Worm (Caenorhabditis elegans) whole organism, L1 larva: Measurements from ENCODE around the gene mlt-8.

Experiments used
- C04F5.9 ChIP-seq: sonication (generic microtip); optimal IDR thresholded peaks from 2 replicates; lab custom pipeline; 2016; ENCODE audit warnings: missing genetic modification characterization, missing compliant biosample characterization
- Y116A8C.19 ChIP-seq: sonication (generic microtip); optimal IDR thresholded peaks from 2 replicates; lab custom pipeline; 2016; ENCODE audit warnings: missing compliant biosample characterization, missing genetic modification characterization, borderline replicate concordance
- aha-1 ChIP-seq: fragments of 150-350 bp; optimal IDR thresholded peaks from 2 replicates; lab custom pipeline; 2014; ENCODE audit warnings: missing biosample characterization, missing genetic modification characterization
- alr-1 ChIP-seq: fragments of 200-800 bp; sonication (Bioruptor generic); optimal IDR thresholded peaks from 2 replicates; lab custom pipeline; 2018; ENCODE audit warnings: borderline replicate concordance, mild to moderate bottlenecking, missing genetic modification characterization, missing compliant biosample characterization
- blmp-1 ChIP-seq: fragments of 150-350 bp; optimal IDR thresholded peaks from 2 replicates; lab custom pipeline; 2014; ENCODE audit warnings: missing biosample characterization, missing genetic modification characterization
- ceh-63 ChIP-seq: fragments of 200-800 bp; sonication (Bioruptor generic); optimal IDR thresholded peaks from 2 replicates; lab custom pipeline; 2018; ENCODE audit warnings: mild to moderate bottlenecking, missing genetic modification characterization, missing compliant biosample characterization
- ces-1 ChIP-seq: fragments of 150-350 bp; optimal IDR thresholded peaks from 2 replicates; lab custom pipeline; 2014; ENCODE audit warnings: missing biosample characterization, missing genetic modification reagents, missing genetic modification characterization
- dpl-1 ChIP-seq, 3 experiments: fragments of 150-350 bp in 2 of 3; sonication (generic microtip) in 1 of 3; optimal IDR thresholded peaks; 2 replicates each; lab custom pipeline; 2014 to 2017; ENCODE audit warnings: missing biosample characterization in 3 of 3, missing genetic modification characterization in 3 of 3, missing genetic modification reagents in 3 of 3
- dsc-1 ChIP-seq: sonication (generic microtip); optimal IDR thresholded peaks from 2 replicates; lab custom pipeline; 2016; ENCODE audit warnings: mild to moderate bottlenecking, missing genetic modification characterization, missing compliant biosample characterization
- efl-1 ChIP-seq, 4 experiments: fragments of 150-350 bp; optimal IDR thresholded peaks in 3 of 4; peaks in 1 of 4; 1 replicate in 1 of 4; 2 replicates in 3 of 4; lab custom pipeline; 2014; ENCODE audit warnings: missing biosample characterization in 2 of 4, missing genetic modification characterization in 2 of 4, missing genetic modification reagents in 2 of 4
- efl-3 ChIP-seq: fragments of 200-800 bp; sonication (Bioruptor generic); optimal IDR thresholded peaks from 2 replicates; lab custom pipeline; 2018; ENCODE audit warnings: mild to moderate bottlenecking, missing genetic modification characterization, missing compliant biosample characterization
- egl-13 ChIP-seq: sonication (generic microtip); optimal IDR thresholded peaks from 2 replicates; lab custom pipeline; 2016; ENCODE audit warnings: missing genotype, missing genetic modification reagents, missing genetic modification characterization, missing compliant biosample characterization
- egl-27 ChIP-seq, 2 experiments: fragments of 150-350 bp in 1 of 2; sonication (generic microtip); optimal IDR thresholded peaks; 3 replicates each; lab custom pipeline; 2017 to 2018; ENCODE audit warnings: missing biosample characterization in 2 of 2, missing genetic modification characterization in 2 of 2, missing genetic modification reagents in 2 of 2
- fkh-4 ChIP-seq: sonication (generic microtip); optimal IDR thresholded peaks from 2 replicates; lab custom pipeline; 2016; ENCODE audit warnings: missing compliant biosample characterization, missing genetic modification characterization, borderline replicate concordance
- grh-1 ChIP-seq: fragments of 200-800 bp; sonication (Bioruptor generic); IDR thresholded peaks from 2 replicates; pipeline ENCODE4 v1.3.6; 2022; ENCODE audit warnings: missing genetic modification reagents, missing genetic modification characterization, missing compliant biosample characterization
- hlh-17 ChIP-seq: fragments of 200-800 bp; sonication (Bioruptor generic); optimal IDR thresholded peaks from 2 replicates; lab custom pipeline; 2018; ENCODE audit warnings: missing genetic modification characterization, mild to moderate bottlenecking, missing compliant biosample characterization, moderate library complexity, borderline replicate concordance
- hlh-4 ChIP-seq: sonication (generic microtip); optimal IDR thresholded peaks from 2 replicates; lab custom pipeline; 2016; ENCODE audit warnings: mild to moderate bottlenecking, missing genetic modification characterization, missing compliant biosample characterization
- hpl-2 ChIP-seq: fragments of 150-350 bp; optimal IDR thresholded peaks from 2 replicates; lab custom pipeline; 2014; ENCODE audit warnings: missing biosample characterization, missing genetic modification reagents, missing genetic modification characterization
- irx-1 ChIP-seq: sonication (generic microtip); optimal IDR thresholded peaks from 2 replicates; lab custom pipeline; 2016; ENCODE audit warnings: missing genetic modification characterization, missing compliant biosample characterization
- jun-1 ChIP-seq: fragments of 150-350 bp; optimal IDR thresholded peaks from 2 replicates; lab custom pipeline; 2014; ENCODE audit warnings: missing biosample characterization, missing genetic modification reagents, missing genetic modification characterization
- lin-14 ChIP-seq: fragments of 200-800 bp; sonication (Bioruptor generic); optimal IDR thresholded peaks from 2 replicates; lab custom pipeline; 2018; ENCODE audit warnings: mild to moderate bottlenecking, missing genetic modification characterization, moderate library complexity, missing compliant biosample characterization
- lin-15B ChIP-seq: fragments of 150-350 bp; sonication (generic microtip); optimal IDR thresholded peaks from 3 replicates; lab custom pipeline; 2014; ENCODE audit warnings: missing biosample characterization, missing genetic modification characterization
- lin-35 ChIP-seq, 2 experiments: fragments of 150-350 bp; optimal IDR thresholded peaks; 2 replicates each; lab custom pipeline; 2014; ENCODE audit warnings: missing biosample characterization in 2 of 2, missing genetic modification characterization in 2 of 2, missing genetic modification reagents in 2 of 2
- lin-39 ChIP-seq: fragments of 150-350 bp; optimal IDR thresholded peaks from 2 replicates; lab custom pipeline; 2014; ENCODE audit warnings: missing biosample characterization, missing genetic modification reagents, missing genetic modification characterization
- lir-3 ChIP-seq: sonication (generic microtip); optimal IDR thresholded peaks from 2 replicates; lab custom pipeline; 2016; ENCODE audit warnings: mild to moderate bottlenecking, missing genetic modification characterization, moderate library complexity, missing compliant biosample characterization; ENCODE audit not compliant: poor library complexity
- lsy-2 ChIP-seq, 2 experiments: fragments of 150-350 bp; optimal IDR thresholded peaks; 2 replicates each; lab custom pipeline; 2014; ENCODE audit warnings: missing biosample characterization in 2 of 2, missing genetic modification characterization in 2 of 2
- mdl-1 ChIP-seq, 2 experiments: fragments of 150-350 bp; optimal IDR thresholded peaks; 2 replicates each; lab custom pipeline; 2014 to 2017; ENCODE audit warnings: missing biosample characterization in 2 of 2, missing genetic modification characterization in 2 of 2, inconsistent platforms in 1 of 2
- mep-1 ChIP-seq: fragments of 150-350 bp; optimal IDR thresholded peaks from 2 replicates; lab custom pipeline; 2014; ENCODE audit warnings: missing biosample characterization, missing genetic modification characterization
- nhr-11 ChIP-seq: fragments of 150-350 bp; optimal IDR thresholded peaks from 2 replicates; lab custom pipeline; 2014; ENCODE audit warnings: missing biosample characterization, missing genetic modification characterization
- nhr-19 ChIP-seq: fragments of 200-800 bp; sonication (Bioruptor generic); conservative IDR thresholded peaks from 2 replicates; pipeline ENCODE4 v1.3.6; 2022; ENCODE audit warnings: missing genetic modification characterization, missing compliant biosample characterization
- nhr-237 ChIP-seq: fragments of 150-350 bp; optimal IDR thresholded peaks from 2 replicates; lab custom pipeline; 2014; ENCODE audit warnings: missing biosample characterization, missing genetic modification characterization
- nhr-47 ChIP-seq: sonication (generic microtip); optimal IDR thresholded peaks from 2 replicates; lab custom pipeline; 2016; ENCODE audit warnings: mild to moderate bottlenecking, missing genetic modification characterization, moderate library complexity, missing compliant biosample characterization
- nhr-71 ChIP-seq: sonication (generic microtip); optimal IDR thresholded peaks from 2 replicates; lab custom pipeline; 2016; ENCODE audit warnings: mild to moderate bottlenecking, missing genetic modification characterization, moderate library complexity, missing compliant biosample characterization
- nhr-76 ChIP-seq: sonication (generic microtip); optimal IDR thresholded peaks from 2 replicates; lab custom pipeline; 2017; ENCODE audit warnings: missing biosample characterization, missing genetic modification characterization
- nhr-85 ChIP-seq: sonication (generic microtip); peaks from one replicate; lab custom pipeline; 2016; ENCODE audit warnings: missing genetic modification characterization, inconsistent platforms, missing compliant biosample characterization
- nhr-90 ChIP-seq: sonication (generic microtip); optimal IDR thresholded peaks from 2 replicates; lab custom pipeline; 2016; ENCODE audit warnings: mild to moderate bottlenecking, missing genetic modification characterization, missing compliant biosample characterization; ENCODE audit not compliant: poor library complexity
- rnt-1 ChIP-seq: sonication (generic microtip); optimal IDR thresholded peaks from 2 replicates; lab custom pipeline; 2016; ENCODE audit warnings: mild to moderate bottlenecking, missing genetic modification characterization, moderate library complexity, missing compliant biosample characterization
- skn-1 ChIP-seq: fragments of 150-350 bp; optimal IDR thresholded peaks from 2 replicates; lab custom pipeline; 2014; ENCODE audit warnings: missing biosample characterization, missing genetic modification characterization
- snu-23 ChIP-seq: sonication (generic microtip); optimal IDR thresholded peaks from 2 replicates; lab custom pipeline; 2016; ENCODE audit warnings: missing genetic modification characterization, missing compliant biosample characterization
- sox-4 ChIP-seq: sonication (generic microtip); optimal IDR thresholded peaks from 2 replicates; lab custom pipeline; 2016; ENCODE audit warnings: missing genetic modification characterization, missing compliant biosample characterization
- swsn-7 ChIP-seq: sonication (generic microtip); optimal IDR thresholded peaks from 2 replicates; lab custom pipeline; 2016; ENCODE audit warnings: missing genetic modification characterization, missing compliant biosample characterization
- tbx-2 ChIP-seq: sonication (generic microtip); optimal IDR thresholded peaks from 2 replicates; lab custom pipeline; 2016; ENCODE audit warnings: missing genetic modification characterization, missing compliant biosample characterization
- tlp-1 ChIP-seq: fragments of 150-350 bp; optimal IDR thresholded peaks from 2 replicates; lab custom pipeline; 2014; ENCODE audit warnings: missing biosample characterization, missing genetic modification characterization
- unc-130 ChIP-seq: fragments of 150-350 bp; optimal IDR thresholded peaks from 2 replicates; lab custom pipeline; 2017; ENCODE audit warnings: missing biosample characterization, missing genetic modification characterization, inconsistent platforms
- unc-30 ChIP-seq: sonication (generic microtip); optimal IDR thresholded peaks from 2 replicates; lab custom pipeline; 2017; ENCODE audit warnings: missing biosample characterization, missing genetic modification characterization
- vab-15 ChIP-seq: sonication (generic microtip); optimal IDR thresholded peaks from 2 replicates; lab custom pipeline; 2017; ENCODE audit warnings: missing genotype, mild to moderate bottlenecking, missing genetic modification characterization, missing compliant biosample characterization
- xbp-1 ChIP-seq: sonication (generic microtip); optimal IDR thresholded peaks from 2 replicates; lab custom pipeline; 2016; ENCODE audit warnings: missing genetic modification characterization, missing compliant biosample characterization

The mlt-8 gene

DNA sequence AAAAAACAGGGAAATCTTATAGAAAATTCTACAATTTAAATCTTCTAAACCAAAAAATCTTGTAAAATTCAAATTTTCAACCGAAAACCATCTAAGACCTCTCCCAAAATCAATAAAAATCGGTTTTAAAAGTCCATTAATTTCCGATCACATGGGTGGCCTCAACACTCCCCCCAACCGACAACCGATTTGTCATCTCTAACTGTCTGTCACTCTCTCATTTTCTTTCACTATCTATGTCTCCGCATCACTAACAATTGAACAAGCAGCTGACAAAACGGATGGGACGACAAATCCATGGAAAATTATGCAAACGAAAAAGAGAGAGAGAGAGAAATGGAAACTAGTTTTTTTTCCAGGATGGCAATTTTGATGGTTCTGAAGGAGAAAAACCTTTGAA is 31.1 kb upstream of the mlt-8 start (continued):
- TF ChIP-seq mep-1 (tag; lab: Kevin White, UChicago) (peak; percentile 87), lin-39 (tag; lab: Kevin White, UChicago) (peak; percentile 88), unc-30 (tag; lab: Kevin White, UChicago) (no peak), egl-27 (tag; optimal IDR thresholded peaks at IDR 0.05; lab: Kevin White, UChicago) (no peak), snu-23 (GFP tag; lab: Kevin White, UChicago) (peak; percentile 82), nhr-19 (GFP tag; lab: Robert Waterston, UW) (no peak), nhr-47 (peak; percentile 40), grh-1 (peak; percentile 47; the same call in 1 of the 2 replicates), ceh-63 (GFP tag; lab: Kevin White, UChicago) (no peak), fkh-4 (tag; lab: Kevin White, UChicago) (no peak), blmp-1 (tag; lab: Kevin White, UChicago) (peak; percentile 70), nhr-76 (tag; lab: Kevin White, UChicago) (no peak), rnt-1 (tag; lab: Kevin White, UChicago) (peak; percentile 80), Y116A8C.19 (tag; lab: Kevin White, UChicago) (no peak), hpl-2 (GFP tag; lab: Kevin White, UChicago) (no peak), vab-15 (tag; lab: Kevin White, UChicago) (no peak), unc-130 (no peak), irx-1 (tag; lab: Kevin White, UChicago) (peak; percentile 45)
- TF ChIP-seq, all 84 proteins: peak for 34

- TF ChIP-seq nhr-90, result no peak
- TF ChIP-seq tbx-2 (tag; lab: Kevin White, UChicago), result no peak
- TF ChIP-seq lsy-2 (tag; optimal IDR thresholded peaks at IDR 0.05; lab: Kevin White, UChicago), result no peak
- TF ChIP-seq lin-35 (GFP tag; optimal IDR thresholded peaks at IDR 0.05; lab: Kevin White, UChicago), result no peak
- TF ChIP-seq dsc-1 (tag; lab: Kevin White, UChicago), result no peak
- no peak for TF ChIP-seq sox-4 (tag; lab: Kevin White, UChicago)
- TF ChIP-seq alr-1 (tag; lab: Kevin White, UChicago), result no peak
- TF ChIP-seq xbp-1, result no peak
- no peak for TF ChIP-seq lin-15B (tag; lab: Kevin White, UChicago)
- TF ChIP-seq nhr-85 (tag; lab: Kevin White, UChicago), result no peak
- no peak for TF ChIP-seq C04F5.9
- no peak for TF ChIP-seq nhr-11
- no peak for TF ChIP-seq hlh-17 (GFP tag; lab: Kevin White, UChicago)
- TF ChIP-seq tlp-1 (tag; lab: Kevin White, UChicago), result no peak
- TF ChIP-seq hlh-4 (tag; lab: Kevin White, UChicago), result no peak
- TF ChIP-seq jun-1 (tag; lab: Kevin White, UChicago), result no peak
- TF ChIP-seq, all 84 proteins: peak for 0
These were observed 30.1 kb upstream of the mlt-8 start, which contains the start of gene nhl-3 for ce11 chrII:602020-602419. TSS of gene nhl-3 (minus strand) at chrII:602120.

DNA sequence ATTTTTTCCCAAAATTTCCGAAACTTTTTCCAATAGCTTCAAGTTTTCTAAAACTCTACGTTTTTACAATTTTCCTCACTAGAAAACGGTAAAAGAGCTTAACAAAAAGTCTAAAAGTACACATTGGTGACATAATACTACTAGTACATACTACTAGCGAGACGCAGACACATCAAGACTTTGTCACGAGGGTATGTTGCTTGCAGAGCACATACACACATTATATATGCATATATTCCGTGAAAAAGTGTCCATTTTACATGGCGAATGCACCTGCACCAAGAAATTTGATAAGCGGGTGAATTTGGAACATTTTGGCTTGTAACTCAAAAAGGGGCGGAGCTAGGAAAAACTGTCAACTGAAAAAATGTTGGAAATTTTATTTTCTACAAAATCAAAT is 29.4 kb upstream of the mlt-8 start:
- no peak for TF ChIP-seq aha-1 (tag; lab: Kevin White, UChicago)
- TF ChIP-seq nhr-237, result no peak
- TF ChIP-seq nhr-90, result peak; percentile 10
- TF ChIP-seq dpl-1 (GFP tag; optimal IDR thresholded peaks at IDR 0.05; lab: Kevin White, UChicago), result peak in 2 of 3 experiments; percentile 0 to 52
- no peak for TF ChIP-seq Y116A8C.19 (tag; lab: Kevin White, UChicago)
- TF ChIP-seq swsn-7, result peak; percentile 49
- TF ChIP-seq lin-14 (GFP tag; lab: Kevin White, UChicago), result peak; percentile 71
- TF ChIP-seq skn-1, result peak; percentile 45
- TF ChIP-seq nhr-19 (GFP tag; lab: Robert Waterston, UW), result peak; percentile 12; the same call in 1 of the 2 replicates
- peak; percentile 60 for TF ChIP-seq nhr-47
- TF ChIP-seq lin-35 (GFP tag; optimal IDR thresholded peaks at IDR 0.05; lab: Kevin White, UChicago), result peak; percentile 26 to 51
- TF ChIP-seq xbp-1, result peak; percentile 34
- peak; percentile 35 for TF ChIP-seq egl-13 (tag; lab: Kevin White, UChicago)
- peak; percentile 50 to 54 for TF ChIP-seq lsy-2 (tag; optimal IDR thresholded peaks at IDR 0.05; lab: Kevin White, UChicago)
- TF ChIP-seq nhr-71 (tag; lab: Kevin White, UChicago), result peak; percentile 71
- TF ChIP-seq hpl-2 (GFP tag; lab: Kevin White, UChicago), result no peak
- peak; percentile 31 for TF ChIP-seq lir-3 (tag; lab: Kevin White, UChicago)
- TF ChIP-seq efl-1 (optimal IDR thresholded peaks at IDR 0.05; lab: Kevin White, UChicago), result peak; percentile 53 to 57
- peak; percentile 39 to 93 for TF ChIP-seq efl-1 (GFP tag; optimal IDR thresholded peaks at IDR 0.05 in 1 of 2; lab: Kevin White, UChicago)
- peak; percentile 4 for TF ChIP-seq dsc-1 (tag; lab: Kevin White, UChicago)
- TF ChIP-seq efl-3 (GFP tag; lab: Kevin White, UChicago), result no peak
- no peak for TF ChIP-seq ces-1
- TF ChIP-seq mdl-1 (tag; optimal IDR thresholded peaks at IDR 0.05; lab: Kevin White, UChicago), result peak in 1 of 2 experiments; percentile 44
